Fruit fly (Drosophila melanogaster) whole organism, embryonic: ENCODE results near the gene Nthl1.
A peak's percentile ranks its signal among the peaks of the same experiment; 100 is the strongest.

Experiments
- Ada2b ChIP-seq: fragments of 200-800 bp; sonication (Bioruptor generic); IDR thresholded peaks from 2 replicates; pipeline ENCODE4 v1.3.6; 2022; ENCODE audit warnings: missing biosample characterization, missing genetic modification characterization
- Bgb ChIP-seq: fragments of 200-800 bp; sonication (Bioruptor generic); IDR thresholded peaks from 2 replicates; pipeline ENCODE4 v1.3.6; 2022; ENCODE audit warnings: missing biosample characterization, missing genetic modification characterization; ENCODE audit not compliant: partially characterized antibody
- CG12071 ChIP-seq: fragments of 200-800 bp; sonication (Bioruptor generic); optimal IDR thresholded peaks from 3 replicates; lab custom pipeline; 2018; ENCODE audit warnings: missing biosample characterization, mild to moderate bottlenecking, missing genetic modification characterization
- CG12104 ChIP-seq: fragments of 200-800 bp; sonication (Bioruptor generic); optimal IDR thresholded peaks from 3 replicates; lab custom pipeline; 2016; ENCODE audit warnings: missing biosample characterization, missing genetic modification characterization
- CG1233 ChIP-seq: fragments of 200-800 bp; sonication (Bioruptor generic); optimal IDR thresholded peaks from 4 replicates; lab custom pipeline; 2018; ENCODE audit warnings: missing biosample characterization, mild to moderate bottlenecking, missing genetic modification characterization
- CG12769 ChIP-seq: fragments of 200-800 bp; sonication (Bioruptor generic); optimal IDR thresholded peaks from 2 replicates; lab custom pipeline; 2019; ENCODE audit warnings: missing biosample characterization, mild to moderate bottlenecking, missing genetic modification characterization, moderate library complexity
- CG12942 ChIP-seq: fragments of 200-800 bp; sonication (Bioruptor generic); optimal IDR thresholded peaks from 3 replicates; lab custom pipeline; 2016; ENCODE audit warnings: missing biosample characterization, missing genetic modification characterization
- CG14014 ChIP-seq: fragments of 200-800 bp; sonication (Bioruptor generic); IDR thresholded peaks from 2 replicates; pipeline ENCODE4 v1.3.6; 2022; ENCODE audit warnings: missing biosample characterization, missing genetic modification characterization
- CG16813 ChIP-seq: fragments of 200-800 bp; sonication (Bioruptor generic); IDR thresholded peaks from 3 replicates; pipeline ENCODE4 v1.3.6; 2022; ENCODE audit warnings: missing biosample characterization, missing genetic modification characterization; ENCODE audit not compliant: partially characterized antibody
- CG17568 ChIP-seq: fragments of 200-800 bp; sonication (Bioruptor generic); optimal IDR thresholded peaks from 2 replicates; lab custom pipeline; 2018; ENCODE audit warnings: missing biosample characterization, mild to moderate bottlenecking, missing genetic modification characterization, moderate library complexity
- CG18599 ChIP-seq: fragments of 200-800 bp; sonication (Bioruptor generic); optimal IDR thresholded peaks from 3 replicates; lab custom pipeline; 2017; ENCODE audit warnings: missing biosample characterization, missing genetic modification characterization, mild to moderate bottlenecking, moderate library complexity, missing genetic modification reagents
- CG2199 ChIP-seq: fragments of 200-800 bp; sonication (Bioruptor generic); IDR thresholded peaks from 3 replicates; pipeline ENCODE4 v1.3.6; 2022; ENCODE audit warnings: missing biosample characterization, missing genetic modification characterization
- CG2712 ChIP-seq: fragments of 200-800 bp; optimal IDR thresholded peaks from 3 replicates; lab custom pipeline; 2019; ENCODE audit warnings: missing biosample characterization, mild to moderate bottlenecking, missing genetic modification characterization, moderate library complexity
- CG31224 ChIP-seq: fragments of 200-800 bp; sonication (Bioruptor generic); IDR thresholded peaks from 2 replicates; pipeline ENCODE4 v1.3.6; 2022; ENCODE audit warnings: missing biosample characterization, missing genetic modification characterization
- CG32532 ChIP-seq: fragments of 200-800 bp; sonication (Bioruptor generic); IDR thresholded peaks from 2 replicates; pipeline ENCODE4 v1.3.6; 2022; ENCODE audit warnings: missing biosample characterization, missing genetic modification characterization
- CG4404 ChIP-seq: fragments of 200-800 bp; sonication (Bioruptor generic); IDR thresholded peaks from 2 replicates; pipeline ENCODE4 v1.3.6; 2022; ENCODE audit warnings: missing biosample characterization, missing genetic modification characterization
- CG5245 ChIP-seq: fragments of 200-800 bp; sonication (Bioruptor generic); optimal IDR thresholded peaks from 3 replicates; lab custom pipeline; 2016; ENCODE audit warnings: missing biosample characterization, missing genetic modification characterization
- CG6683 ChIP-seq: fragments of 200-800 bp; sonication (Bioruptor generic); optimal IDR thresholded peaks from 2 replicates; lab custom pipeline; 2017; ENCODE audit warnings: missing biosample characterization, mild to moderate bottlenecking, missing genetic modification characterization, missing genetic modification reagents
- CG7745 ChIP-seq: fragments of 200-800 bp; sonication (Bioruptor generic); optimal IDR thresholded peaks from 2 replicates; lab custom pipeline; 2018; ENCODE audit warnings: missing biosample characterization, mild to moderate bottlenecking, missing genetic modification characterization, moderate library complexity
- CG8388 ChIP-seq: fragments of 200-800 bp; sonication (Bioruptor generic); optimal IDR thresholded peaks from 2 replicates; lab custom pipeline; 2019; ENCODE audit warnings: missing biosample characterization, mild to moderate bottlenecking, missing genetic modification characterization, moderate library complexity
- CG9932 ChIP-seq: fragments of 200-800 bp; sonication (Bioruptor generic); IDR thresholded peaks from 2 replicates; pipeline ENCODE4 v1.3.6; 2022; ENCODE audit warnings: missing biosample characterization, missing genetic modification characterization
- Deaf1 ChIP-seq: fragments of 200-800 bp; optimal IDR thresholded peaks from 3 replicates; lab custom pipeline; 2019; ENCODE audit warnings: missing biosample characterization, mild to moderate bottlenecking, missing genetic modification characterization, moderate library complexity
- E2f2 ChIP-seq: fragments of 200-800 bp; sonication (Bioruptor generic); IDR thresholded peaks from 2 replicates; pipeline ENCODE4 v1.3.6; 2022; ENCODE audit warnings: missing biosample characterization, missing genetic modification characterization
- Elba2 ChIP-seq: fragments of 200-800 bp; sonication (Bioruptor generic); optimal IDR thresholded peaks from 3 replicates; lab custom pipeline; 2016; ENCODE audit warnings: missing biosample characterization, missing genetic modification characterization
- Meics ChIP-seq: fragments of 200-800 bp; sonication (Bioruptor generic); optimal IDR thresholded peaks from 2 replicates; lab custom pipeline; 2017; ENCODE audit warnings: missing biosample characterization, mild to moderate bottlenecking, missing genetic modification characterization
- Nf-YA ChIP-seq: fragments of 200-800 bp; sonication (Bioruptor generic); IDR thresholded peaks from 2 replicates; pipeline ENCODE4 v1.3.6; 2022; ENCODE audit warnings: missing biosample characterization, missing genetic modification characterization
- Pdp1 ChIP-seq, 2 experiments: fragments of 200-800 bp; sonication (Bioruptor generic); optimal IDR thresholded peaks; 3 replicates each; lab custom pipeline; 2016; ENCODE audit warnings: missing biosample characterization in 2 of 2, missing genetic modification characterization in 2 of 2, mild to moderate bottlenecking in 1 of 2, moderate library complexity in 1 of 2
- Six4 ChIP-seq: fragments of 200-800 bp; sonication (Bioruptor generic); optimal IDR thresholded peaks from 2 replicates; lab custom pipeline; 2016; ENCODE audit warnings: missing biosample characterization, missing genetic modification characterization
- Xbp1 ChIP-seq: fragments of 200-800 bp; sonication (Bioruptor generic); optimal IDR thresholded peaks from 3 replicates; lab custom pipeline; 2016; ENCODE audit warnings: missing biosample characterization, mild to moderate bottlenecking, missing genetic modification characterization
- Xrp1 ChIP-seq: fragments of 200-800 bp; sonication (Bioruptor generic); IDR thresholded peaks from 2 replicates; pipeline ENCODE4 v1.3.6; 2022; ENCODE audit warnings: missing biosample characterization, missing genetic modification characterization
- YL-1 ChIP-seq: fragments of 200-800 bp; sonication (Bioruptor generic); optimal IDR thresholded peaks from 3 replicates; lab custom pipeline; 2017; ENCODE audit warnings: missing biosample characterization, mild to moderate bottlenecking, missing genetic modification characterization
- ase ChIP-seq: fragments of 200-800 bp; sonication (Bioruptor generic); IDR thresholded peaks from 3 replicates; pipeline ENCODE4 v1.3.6; 2022; ENCODE audit warnings: missing biosample characterization, missing genetic modification characterization
- ato ChIP-seq: fragments of 200-800 bp; sonication (Bioruptor generic); IDR thresholded peaks from 2 replicates; pipeline ENCODE4 v1.3.6; 2022; ENCODE audit warnings: missing biosample characterization, missing genetic modification characterization; ENCODE audit not compliant: partially characterized antibody
- bsh ChIP-seq, 2 experiments: fragments of 200-800 bp; sonication (Bioruptor generic); optimal IDR thresholded peaks; 2 replicates each; lab custom pipeline; 2017 to 2018; ENCODE audit warnings: mild to moderate bottlenecking in 2 of 2, missing biosample characterization in 2 of 2, missing genetic modification characterization in 2 of 2, moderate library complexity in 1 of 2
- btn ChIP-seq: fragments of 200-800 bp; sonication (Bioruptor generic); optimal IDR thresholded peaks from 2 replicates; lab custom pipeline; 2016; ENCODE audit warnings: missing biosample characterization, missing genetic modification characterization
- chif ChIP-seq, 2 experiments: fragments of 200-800 bp; sonication (Bioruptor generic); optimal IDR thresholded peaks; 3 replicates each; lab custom pipeline; 2016; ENCODE audit warnings: missing biosample characterization in 2 of 2, missing genetic modification characterization in 2 of 2
- chm ChIP-seq: fragments of 200-800 bp; sonication (Bioruptor generic); IDR thresholded peaks from 2 replicates; pipeline ENCODE4 v1.3.6; 2022; ENCODE audit warnings: missing biosample characterization, missing genetic modification characterization
- dpn ChIP-seq, 2 experiments: fragments of 200-800 bp; sonication (Bioruptor generic); optimal IDR thresholded peaks; 3 replicates each; lab custom pipeline; 2016; ENCODE audit warnings: missing biosample characterization in 2 of 2, missing genetic modification characterization in 2 of 2
- grau ChIP-seq: fragments of 200-800 bp; optimal IDR thresholded peaks from 3 replicates; lab custom pipeline; 2019; ENCODE audit warnings: missing biosample characterization, mild to moderate bottlenecking, missing genetic modification characterization, moderate library complexity
- gsb ChIP-seq: fragments of 200-800 bp; sonication (Bioruptor generic); IDR thresholded peaks from 2 replicates; pipeline ENCODE4 v1.3.6; 2022; ENCODE audit warnings: missing biosample characterization, missing genetic modification characterization
- hth ChIP-seq: fragments of >200 bp; optimal IDR thresholded peaks from 2 replicates; lab custom pipeline; 2017; ENCODE audit warnings: inconsistent platforms
- insv ChIP-seq, 2 experiments: fragments of 200-800 bp; sonication (Bioruptor generic); optimal IDR thresholded peaks; 3 replicates each; lab custom pipeline; 2016 to 2018; ENCODE audit warnings: missing biosample characterization in 2 of 2, missing genetic modification characterization in 2 of 2
- kay ChIP-seq: fragments of 200-800 bp; sonication (Bioruptor generic); optimal IDR thresholded peaks from 2 replicates; lab custom pipeline; 2016; ENCODE audit warnings: missing biosample characterization, missing genetic modification characterization
- kni ChIP-seq: fragments of 200-800 bp; sonication (Bioruptor generic); optimal IDR thresholded peaks from 3 replicates; lab custom pipeline; 2017; ENCODE audit warnings: mild to moderate bottlenecking, missing biosample characterization, missing genetic modification reagents, missing genetic modification characterization
- nom ChIP-seq: fragments of 200-800 bp; sonication (Bioruptor generic); optimal IDR thresholded peaks from 2 replicates; lab custom pipeline; 2017; ENCODE audit warnings: missing biosample characterization, missing genetic modification characterization, mild to moderate bottlenecking, moderate library complexity, missing genetic modification reagents
- repo ChIP-seq: fragments of 200-800 bp; sonication (Bioruptor generic); optimal IDR thresholded peaks from 2 replicates; lab custom pipeline; 2016; ENCODE audit warnings: missing biosample characterization, missing genetic modification characterization
- sd ChIP-seq: fragments of 200-800 bp; sonication (Bioruptor generic); optimal IDR thresholded peaks from 3 replicates; lab custom pipeline; 2018; ENCODE audit warnings: missing biosample characterization, mild to moderate bottlenecking, missing genetic modification characterization, moderate library complexity
- seq ChIP-seq: fragments of 200-800 bp; sonication (Bioruptor generic); IDR thresholded peaks from 2 replicates; pipeline ENCODE4 v1.3.6; 2022; ENCODE audit warnings: missing biosample characterization, missing genetic modification characterization
- sim ChIP-seq: fragments of 200-800 bp; sonication (Bioruptor generic); IDR thresholded peaks from 2 replicates; pipeline ENCODE4 v1.3.6; 2022; ENCODE audit warnings: missing biosample characterization, missing genetic modification characterization
- slou ChIP-seq: fragments of 200-800 bp; sonication (Bioruptor generic); optimal IDR thresholded peaks from 3 replicates; lab custom pipeline; 2016; ENCODE audit warnings: missing biosample characterization, missing genetic modification characterization
- tup ChIP-seq: fragments of 200-800 bp; sonication (Bioruptor generic); optimal IDR thresholded peaks from 2 replicates; lab custom pipeline; 2016; ENCODE audit warnings: missing biosample characterization, mild to moderate bottlenecking, missing genetic modification characterization, moderate library complexity

The Nthl1 gene

DNA sequence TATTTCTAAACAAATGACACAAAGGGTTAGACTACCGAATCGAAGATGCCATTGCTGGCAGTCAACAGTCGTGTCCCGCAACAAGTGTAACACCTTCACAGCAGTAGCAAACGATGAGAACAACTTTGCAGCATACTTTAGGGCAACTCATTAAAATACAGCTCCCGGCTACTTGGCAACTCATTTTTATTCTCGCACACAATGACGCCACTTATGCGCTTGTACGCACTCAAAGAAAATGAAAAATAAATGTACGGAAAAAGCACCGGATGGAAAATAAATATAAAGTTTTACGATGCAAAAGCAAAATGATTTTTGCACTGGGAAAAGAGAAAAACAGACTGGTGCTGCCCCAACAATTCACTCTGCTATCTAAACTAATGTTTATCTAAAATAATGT lies 36.5 kb downstream of the Nthl1 start (continued):
- TF ChIP-seq CG1233 (GFP tag; lab: Kevin White, UChicago), result no peak
- TF ChIP-seq Xbp1 (GFP tag; lab: Kevin White, UChicago), result peak; percentile 12
- TF ChIP-seq CG2199 (GFP tag; lab: Robert Waterston, UW), result peak; percentile 92
- TF ChIP-seq Deaf1 (tag; lab: Kevin White, UChicago), result no peak
- peak in 1 of 2 experiments; percentile 20 for TF ChIP-seq bsh (GFP tag; optimal IDR thresholded peaks at IDR 0.05; lab: Kevin White, UChicago)
- TF ChIP-seq grau, result no peak
- no peak for TF ChIP-seq hth (lab: Kevin White, UChicago)
- TF ChIP-seq CG18599 (GFP tag; lab: Kevin White, UChicago), result peak; percentile 23
- no peak for TF ChIP-seq CG32532 (GFP tag; lab: Robert Waterston, UW)
- no peak for TF ChIP-seq CG31224 (GFP tag; lab: Robert Waterston, UW)
- TF ChIP-seq Nf-YA, result no peak
- no peak for TF ChIP-seq CG17568 (GFP tag; lab: Kevin White, UChicago)
- peak; percentile 23 for TF ChIP-seq CG12769
- no peak for TF ChIP-seq gsb (GFP tag; lab: Robert Waterston, UW)
- TF ChIP-seq Ada2b (GFP tag; lab: Robert Waterston, UW), result no peak
- no peak for TF ChIP-seq Six4 (GFP tag; lab: Kevin White, UChicago)
- TF ChIP-seq E2f2 (GFP tag; lab: Robert Waterston, UW), result no peak
- peak in 1 of 2 experiments; percentile 37 for TF ChIP-seq Pdp1 (GFP tag; optimal IDR thresholded peaks at IDR 0.05; lab: Kevin White, UChicago)
- TF ChIP-seq CG14014, result peak; percentile 16; the same call in 1 of the 2 replicates
- TF ChIP-seq ato, result no peak
- TF ChIP-seq chif (GFP tag; optimal IDR thresholded peaks at IDR 0.05; lab: Kevin White, UChicago), result no peak
- no peak; the same call in 1 of the 2 replicates for TF ChIP-seq seq (GFP tag; lab: Robert Waterston, UW)
- peak; percentile 15 for TF ChIP-seq sd
- TF ChIP-seq Xrp1 (GFP tag; lab: Robert Waterston, UW), result peak; percentile 57
- no peak for TF ChIP-seq slou
- no peak for TF ChIP-seq CG12071
- TF ChIP-seq CG12104 (GFP tag; lab: Kevin White, UChicago), result no peak
- TF ChIP-seq Elba2 (GFP tag; lab: Kevin White, UChicago), result no peak
- no peak for TF ChIP-seq kni
- TF ChIP-seq dpn (GFP tag; optimal IDR thresholded peaks at IDR 0.05; lab: Kevin White, UChicago), result no peak
- TF ChIP-seq CG8388, result no peak
- TF ChIP-seq CG7745, result no peak
- TF ChIP-seq CG5245, result no peak
- no peak for TF ChIP-seq kay (GFP tag; lab: Kevin White, UChicago)
- no peak for TF ChIP-seq insv (GFP tag; optimal IDR thresholded peaks at IDR 0.05; lab: Kevin White, UChicago)
- TF ChIP-seq YL-1 (GFP tag; lab: Kevin White, UChicago), result no peak
- 0 out of 2 replicates have a peak, but pooled peaks have one; percentile 42 for TF ChIP-seq chm (GFP tag; lab: Robert Waterston, UW)
- no peak; the same call in 1 of the 2 replicates for TF ChIP-seq Bgb (GFP tag; lab: Robert Waterston, UW)
- TF ChIP-seq btn (GFP tag; lab: Kevin White, UChicago), result no peak
- no peak for TF ChIP-seq sim (GFP tag; lab: Robert Waterston, UW)
- peak; percentile 45 for TF ChIP-seq nom (GFP tag; lab: Kevin White, UChicago)
- TF ChIP-seq CG16813 (GFP tag; lab: Robert Waterston, UW), result no peak
- no peak for TF ChIP-seq CG2712 (tag; lab: Kevin White, UChicago)
- no peak for TF ChIP-seq repo (GFP tag; lab: Kevin White, UChicago)
- TF ChIP-seq tup (GFP tag; lab: Kevin White, UChicago), result no peak
- no peak for TF ChIP-seq ase (GFP tag; lab: Robert Waterston, UW)
- TF ChIP-seq CG9932 (GFP tag; lab: Robert Waterston, UW), result peak; percentile 36; the same call in 1 of the 2 replicates
- no peak for TF ChIP-seq CG6683 (GFP tag; lab: Kevin White, UChicago)
- no peak for TF ChIP-seq CG12942
- TF ChIP-seq CG4404, result no peak
- no peak for TF ChIP-seq Meics (GFP tag; lab: Kevin White, UChicago)
